Fruit fly (Drosophila melanogaster) ovary, adult (tissue): ENCODE data around the gene Proc.

Experiments
- CG17801 ChIP-seq: fragments of 200-800 bp; optimal IDR thresholded peaks from 2 replicates; lab custom pipeline; 2019; ENCODE audit warnings: missing biosample characterization, mild to moderate bottlenecking, missing genetic modification characterization, moderate library complexity; ENCODE audit not compliant: partially characterized antibody

Proc gene

DNA sequence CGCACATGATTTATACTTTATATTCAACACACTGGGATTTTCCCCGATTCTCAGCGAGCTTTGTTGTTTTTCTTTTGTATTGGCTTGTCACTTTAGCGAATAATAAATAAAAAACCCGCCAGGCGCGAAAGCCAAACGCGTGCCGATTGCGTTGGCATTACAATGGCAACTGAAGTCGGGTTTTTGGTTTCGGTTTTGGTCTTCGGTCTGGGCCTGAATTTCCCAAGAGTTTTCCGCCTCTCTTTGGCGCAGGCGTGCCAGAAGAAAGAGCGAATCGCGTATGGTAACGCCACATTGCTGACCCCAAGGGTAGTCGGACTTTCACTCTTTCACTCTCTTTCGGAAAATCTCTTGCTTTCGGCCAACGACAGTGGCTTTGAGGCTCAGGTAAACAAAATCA is 16.1 kb downstream of the Proc start, which contains the start of gene CG14535:
TSS of gene CG14535 (minus strand) at position 368 of the 400 bp plus-strand sequence.
- no peak for TF ChIP-seq CG17801 (GFP tag; lab: Kevin White, UChicago)

DNA sequence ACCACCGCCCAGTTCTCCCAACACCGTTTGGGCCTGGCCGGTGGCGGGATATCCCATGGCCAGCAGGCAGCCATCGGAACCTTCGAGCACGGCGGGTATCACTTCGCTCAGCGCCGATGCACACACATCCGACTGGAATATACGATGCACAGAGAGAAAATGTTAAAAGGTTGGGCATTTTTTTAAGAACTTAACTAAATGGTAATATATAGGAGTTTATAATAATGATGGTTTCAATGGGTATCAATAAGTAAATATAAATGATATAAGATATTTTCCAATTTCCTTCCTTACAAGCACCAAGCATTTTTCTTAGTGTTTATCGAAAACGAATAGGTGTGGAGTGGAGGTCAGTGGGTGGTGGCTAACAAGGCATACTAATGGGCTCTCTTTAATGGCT is 19.6 kb downstream of the Proc start:
- TF ChIP-seq CG17801 (GFP tag; lab: Kevin White, UChicago): no peak

DNA sequence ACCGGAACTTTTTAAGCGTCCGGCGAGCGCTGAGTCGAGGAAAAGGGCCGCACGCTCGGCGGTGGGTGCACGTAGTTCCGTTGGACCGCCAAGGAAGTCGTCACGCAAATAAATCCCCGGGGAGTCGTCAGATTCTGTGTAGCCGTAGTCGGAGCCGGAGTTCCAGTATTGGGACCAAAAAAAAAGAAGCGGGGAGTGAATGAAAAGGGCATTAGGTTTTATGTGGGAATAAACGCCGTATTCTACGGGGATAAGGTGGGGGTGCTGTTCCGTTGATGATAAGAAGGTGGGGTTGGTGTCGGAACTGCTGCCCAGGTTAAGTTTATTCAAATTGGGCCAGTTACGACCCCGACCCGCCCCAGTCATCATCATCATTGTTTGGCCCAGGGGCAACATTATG is 20.8 kb downstream of the Proc start:
- TF ChIP-seq CG17801 (GFP tag; lab: Kevin White, UChicago): no peak

DNA sequence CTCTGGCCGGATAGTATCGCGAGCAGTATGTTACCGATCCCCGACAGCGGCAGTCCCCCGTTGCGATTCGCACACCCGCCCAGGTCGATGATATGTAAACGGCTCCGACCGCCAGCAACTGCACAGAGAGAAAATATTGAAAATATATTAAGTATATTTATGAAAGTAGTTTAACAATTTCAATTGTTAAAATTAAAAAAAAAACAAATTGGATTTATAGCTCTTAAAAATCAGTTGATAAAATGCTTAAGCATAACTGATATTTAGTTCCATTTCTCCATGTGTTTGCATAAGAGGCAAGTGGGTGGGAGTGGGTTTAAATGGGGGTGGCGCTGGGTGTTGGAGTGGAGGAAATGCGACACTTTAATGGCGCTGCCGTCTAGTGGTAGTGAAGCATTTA is 21.8 kb downstream of the Proc start:
- no peak for TF ChIP-seq CG17801 (GFP tag; lab: Kevin White, UChicago)

DNA sequence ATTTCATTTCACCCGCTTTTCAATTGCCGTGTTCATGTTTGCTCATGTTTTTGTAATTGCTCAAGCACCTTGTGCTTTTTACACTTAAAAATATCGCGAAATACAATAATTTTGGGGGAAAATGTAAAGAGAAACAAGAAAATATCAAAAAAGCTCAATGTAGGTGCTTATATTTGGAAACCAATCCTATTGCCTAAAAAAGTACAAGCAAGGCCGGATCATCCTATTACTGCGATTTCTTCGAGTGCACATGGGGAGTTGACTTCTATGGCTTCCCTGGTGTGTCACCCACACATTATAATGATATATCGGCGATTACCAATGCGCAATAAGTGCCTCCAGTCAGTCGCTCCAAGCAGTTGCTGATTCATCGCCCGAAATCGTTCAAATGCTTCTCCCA is 30.0 kb downstream of the Proc start:
- TF ChIP-seq CG17801 (GFP tag; lab: Kevin White, UChicago): no peak

DNA sequence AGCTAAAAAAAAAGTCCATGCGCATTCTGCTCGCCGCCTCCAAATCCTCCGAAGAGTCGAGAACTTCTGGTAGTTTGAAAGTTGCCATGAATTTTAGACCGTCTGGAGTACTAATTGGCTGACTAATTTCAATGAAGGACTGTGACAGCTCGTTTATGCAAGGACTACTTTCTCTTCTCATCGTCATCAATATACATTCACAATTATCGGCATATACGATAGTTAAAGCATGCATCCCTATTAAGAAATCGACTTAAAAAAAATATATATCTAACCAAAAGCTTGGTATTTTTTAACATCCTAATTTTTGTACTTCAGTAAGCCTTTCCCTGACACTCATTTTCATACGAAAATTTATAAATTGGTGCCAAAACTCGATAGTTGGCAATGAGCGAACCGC is 31.1 kb downstream of the Proc start, which contains the start of gene CG14537:
TSS of gene CG14537 (plus strand) at position 301 of the 400 bp plus-strand sequence.
- no peak for TF ChIP-seq CG17801 (GFP tag; lab: Kevin White, UChicago)

DNA sequence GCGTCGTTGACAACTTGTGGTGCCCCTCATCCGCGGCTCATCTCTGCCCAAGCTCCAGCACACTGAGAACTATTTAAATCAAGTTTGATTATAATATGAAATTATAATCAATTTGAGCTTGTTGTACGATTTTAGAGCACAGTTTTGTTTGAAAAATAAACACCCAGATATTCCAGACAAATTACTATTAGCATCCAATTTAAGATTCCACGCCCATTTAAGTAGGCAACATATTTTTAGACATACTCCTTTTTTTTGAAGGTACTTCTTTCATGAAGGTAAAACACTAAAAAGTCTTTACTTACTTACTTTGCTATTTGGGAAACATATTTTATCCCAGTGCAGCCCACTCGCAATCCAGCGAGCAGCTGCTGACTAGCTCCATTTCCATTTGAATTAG is 33.2 kb downstream of the Proc start:
- no peak for TF ChIP-seq CG17801 (GFP tag; lab: Kevin White, UChicago)

DNA sequence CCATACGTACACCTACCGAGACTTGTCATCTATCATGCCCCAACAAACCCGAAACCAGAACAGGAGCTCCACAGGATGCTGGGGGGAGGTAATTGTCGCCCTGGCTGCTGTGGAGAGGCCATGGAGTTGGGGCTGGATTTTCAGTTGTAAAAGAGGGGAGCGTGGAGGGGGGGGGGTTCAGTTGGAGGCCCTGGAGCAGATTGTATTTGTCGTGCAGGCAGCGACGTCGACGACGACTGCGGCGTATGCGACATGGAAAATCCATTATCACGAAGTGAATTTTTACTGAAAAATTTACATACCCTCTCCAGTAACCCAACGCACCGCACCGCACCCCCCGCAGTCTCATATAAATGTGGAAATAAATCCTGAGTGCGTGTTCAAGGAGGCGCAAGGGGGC is 37.6 kb downstream of the Proc start:
- TF ChIP-seq CG17801 (GFP tag; lab: Kevin White, UChicago): no peak

DNA sequence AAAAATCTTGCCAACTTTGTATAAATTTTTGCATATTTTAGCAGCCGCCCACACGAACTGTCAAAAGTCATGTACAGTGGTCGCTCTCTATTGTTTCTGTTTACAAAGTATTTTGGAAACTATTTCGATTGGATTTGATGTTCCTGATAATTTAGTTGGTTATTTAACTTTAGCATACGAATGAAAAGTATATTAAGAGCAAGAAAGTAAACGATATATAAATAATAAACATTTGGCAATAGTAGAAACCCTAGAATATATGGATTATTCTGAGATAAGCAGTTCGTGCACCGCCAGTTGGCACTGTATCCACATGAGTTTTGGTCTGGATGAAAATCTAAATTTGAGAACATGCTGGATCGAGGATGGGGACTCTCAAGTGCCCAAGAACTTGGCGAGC is 38.0 kb downstream of the Proc start:
- TF ChIP-seq CG17801 (GFP tag; lab: Kevin White, UChicago): no peak

DNA sequence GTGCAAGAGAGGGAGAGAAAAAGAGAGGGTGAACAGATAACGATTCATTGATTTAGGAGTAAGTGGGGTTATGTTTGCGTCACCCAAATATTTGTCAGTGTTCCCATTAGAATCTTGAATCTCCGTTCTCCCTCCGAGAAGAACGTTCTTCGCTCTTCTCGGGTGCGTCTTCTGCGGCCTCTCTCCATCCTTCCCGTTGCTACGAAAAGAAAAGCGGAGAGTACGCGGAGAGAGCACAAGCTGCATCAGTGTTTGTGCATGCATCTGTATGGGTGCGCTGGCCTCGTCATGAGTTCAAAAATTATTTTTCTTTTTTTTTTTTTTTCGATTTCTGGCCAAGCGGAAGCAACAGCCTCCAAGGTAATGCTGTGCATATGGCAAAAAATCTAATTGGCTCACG is 42.3 kb downstream of the Proc start:
- TF ChIP-seq CG17801 (GFP tag; lab: Kevin White, UChicago): no peak

DNA sequence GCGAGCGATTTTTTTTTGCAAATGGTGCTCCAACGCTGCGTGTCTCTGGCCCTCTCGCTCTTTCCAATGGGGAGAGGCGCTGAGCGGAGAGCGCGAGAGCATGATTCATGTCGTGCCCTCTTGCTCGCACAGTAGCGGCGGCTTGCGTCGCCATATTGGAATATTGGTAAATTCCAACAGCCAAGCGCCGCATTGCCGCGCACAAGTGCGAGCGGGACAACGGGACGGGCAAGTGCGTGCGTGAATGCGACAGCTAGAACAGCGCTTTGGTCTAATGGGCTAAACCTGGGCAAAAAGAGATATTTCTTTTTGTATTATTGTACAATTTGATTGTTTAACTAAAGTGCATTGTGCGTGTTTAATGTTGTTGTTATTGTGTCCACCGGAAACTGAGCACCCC is 43.0 kb downstream of the Proc start:
- TF ChIP-seq CG17801 (GFP tag; lab: Kevin White, UChicago): peak; percentile 9

DNA sequence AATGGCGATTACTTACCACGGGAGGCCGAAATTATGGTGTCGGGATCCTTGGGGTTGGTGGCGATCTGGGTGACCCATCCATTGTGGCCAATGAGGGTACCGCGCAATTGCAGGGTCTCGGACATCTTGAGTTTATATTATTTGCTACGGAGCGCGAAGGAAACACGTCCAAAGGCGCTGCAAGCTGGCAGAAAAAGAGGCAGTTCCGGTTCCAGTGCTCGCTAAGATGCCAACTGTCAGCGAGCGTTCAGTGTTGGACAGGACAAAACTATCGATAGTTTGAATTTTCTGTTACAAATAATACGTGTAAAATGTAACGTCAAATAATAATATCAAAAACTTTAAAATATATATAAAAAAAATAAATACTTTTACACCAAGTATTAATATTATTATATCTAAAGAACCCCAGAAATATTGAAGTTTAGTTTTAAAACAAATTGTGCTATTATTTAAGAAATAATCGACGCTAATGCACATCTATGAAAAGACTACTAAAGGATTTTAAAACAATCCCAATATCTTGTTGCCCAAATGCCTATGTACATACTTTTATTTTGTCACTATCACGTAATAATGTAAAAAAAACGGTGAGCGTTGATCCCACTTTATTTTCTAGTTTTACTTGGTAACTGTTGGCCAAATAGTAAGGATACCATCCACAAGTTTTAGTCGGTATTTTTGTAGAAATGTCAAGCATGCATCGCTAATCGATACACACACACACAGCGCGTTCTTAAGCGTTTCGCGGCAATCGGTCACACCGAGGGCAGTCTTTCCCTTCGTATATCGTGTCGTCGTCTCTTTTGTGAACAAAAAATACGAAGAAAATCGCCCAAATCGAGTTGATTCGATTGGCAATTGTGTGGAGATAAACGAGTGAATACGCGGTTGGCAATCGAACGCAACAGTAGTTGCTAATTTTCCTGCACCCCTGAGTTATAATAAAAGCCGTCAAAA is 43.9 kb downstream of the Proc start, which contains the start of the genes Rack1 and mts:
TSS of gene Rack1 (minus strand) at position 271 of the 960 bp plus-strand sequence.
TSS of gene mts (plus strand) at position 606 of the 960 bp plus-strand sequence.
- peak; percentile 81 for TF ChIP-seq CG17801 (GFP tag; lab: Kevin White, UChicago)

DNA sequence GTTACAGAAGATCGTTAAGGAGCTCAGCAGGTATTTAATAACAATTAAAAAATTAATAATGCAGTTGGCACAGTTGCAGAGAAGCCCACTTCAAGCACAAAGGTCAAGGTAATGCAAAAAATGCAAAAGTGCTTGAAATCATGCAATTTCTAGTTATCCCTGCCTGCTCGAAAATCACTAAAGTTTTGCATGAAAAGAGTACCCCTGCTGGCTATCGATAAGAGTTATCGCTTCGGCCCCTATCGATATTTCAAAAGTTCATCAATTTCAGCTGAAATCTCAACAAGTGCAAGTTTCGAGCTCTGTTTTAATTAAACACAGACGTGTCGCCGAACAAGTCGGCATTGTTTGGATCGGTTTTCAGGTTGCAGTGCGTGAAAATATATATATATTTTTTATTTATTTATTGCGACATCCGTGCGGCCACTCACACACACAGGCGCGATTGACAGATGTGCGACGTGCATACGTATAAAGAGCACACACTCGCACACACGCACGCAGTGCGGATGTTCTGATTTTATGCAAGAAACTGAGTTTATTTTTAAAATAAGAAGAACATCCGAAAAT is 49.9 kb downstream of the Proc start:
- TF ChIP-seq CG17801 (GFP tag; lab: Kevin White, UChicago): peak; percentile 21

DNA sequence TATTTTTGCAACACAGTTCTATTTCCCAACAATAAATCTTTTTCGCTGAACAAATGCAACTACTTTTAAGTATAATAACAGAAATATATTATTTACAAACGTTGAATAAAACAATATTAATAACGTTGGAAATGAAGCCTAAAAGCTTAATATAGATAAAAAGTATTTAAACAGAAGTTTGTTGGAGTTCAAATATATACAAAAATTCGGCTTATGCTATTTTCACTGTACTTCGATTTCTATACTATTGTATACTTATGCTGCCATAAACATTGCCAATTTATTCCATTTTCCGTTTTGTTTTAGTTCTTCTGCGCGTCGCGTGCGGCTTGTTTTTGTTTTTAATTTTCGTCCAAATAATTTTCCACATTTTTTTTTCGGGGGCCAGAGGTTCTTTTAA is 50.4 kb downstream of the Proc start, which contains the start of gene CG7115:
TSS of gene CG7115 (plus strand) at position 301 of the 400 bp plus-strand sequence.
- TF ChIP-seq CG17801 (GFP tag; lab: Kevin White, UChicago): no peak

DNA sequence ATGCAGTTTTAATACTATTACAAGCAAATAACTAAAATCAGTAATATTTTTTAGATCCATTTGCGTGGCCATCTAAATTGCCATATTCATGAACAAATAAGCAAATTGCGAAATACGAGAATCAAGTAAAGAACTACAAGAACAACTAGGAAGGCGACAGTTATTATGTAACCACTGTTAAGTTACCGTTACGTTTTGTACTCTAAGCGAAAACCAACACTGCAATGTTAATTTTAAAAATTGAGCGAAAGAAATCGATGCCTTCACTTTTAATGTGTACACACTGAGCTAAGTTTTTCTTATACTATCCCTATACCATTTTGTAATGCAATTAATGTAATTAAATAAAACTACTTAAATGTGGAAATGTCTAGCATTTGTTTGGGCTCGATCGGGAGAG is 50.8 kb downstream of the Proc start:
- no peak for TF ChIP-seq CG17801 (GFP tag; lab: Kevin White, UChicago)
